Fruit fly (Drosophila melanogaster) whole organism, larva: ENCODE measurements around the gene CG8509.

Source experiments
- noc ChIP-seq: fragments of 200-800 bp; sonication (Bioruptor generic); optimal IDR thresholded peaks from 3 replicates; lab custom pipeline; 2019; ENCODE audit warnings: missing biosample characterization, mild to moderate bottlenecking, missing genetic modification characterization, moderate library complexity

The CG8509 gene

DNA sequence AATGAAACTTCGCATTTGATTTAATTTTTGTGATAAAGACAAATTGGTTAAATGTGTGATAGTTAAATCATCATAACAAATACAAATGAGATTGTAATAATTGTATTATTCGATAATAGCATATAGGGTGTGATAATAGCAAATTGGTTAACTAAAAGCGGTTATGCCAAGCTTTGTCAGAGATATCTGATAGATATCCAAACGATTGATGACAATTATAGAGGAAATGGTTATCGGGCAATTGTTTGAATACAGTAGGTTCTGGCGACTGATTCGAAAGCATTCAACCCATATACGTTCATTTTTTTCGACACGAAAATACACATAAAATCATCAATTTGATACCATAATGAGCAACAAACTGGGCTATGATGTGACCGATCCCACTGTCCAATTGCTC lies at the start of gene CG8509:
Gene CG8509, plus strand, starts transcription at position 301 of the 400 bp plus-strand sequence.
- no peak for TF ChIP-seq noc (tag; lab: Kevin White, UChicago)

DNA sequence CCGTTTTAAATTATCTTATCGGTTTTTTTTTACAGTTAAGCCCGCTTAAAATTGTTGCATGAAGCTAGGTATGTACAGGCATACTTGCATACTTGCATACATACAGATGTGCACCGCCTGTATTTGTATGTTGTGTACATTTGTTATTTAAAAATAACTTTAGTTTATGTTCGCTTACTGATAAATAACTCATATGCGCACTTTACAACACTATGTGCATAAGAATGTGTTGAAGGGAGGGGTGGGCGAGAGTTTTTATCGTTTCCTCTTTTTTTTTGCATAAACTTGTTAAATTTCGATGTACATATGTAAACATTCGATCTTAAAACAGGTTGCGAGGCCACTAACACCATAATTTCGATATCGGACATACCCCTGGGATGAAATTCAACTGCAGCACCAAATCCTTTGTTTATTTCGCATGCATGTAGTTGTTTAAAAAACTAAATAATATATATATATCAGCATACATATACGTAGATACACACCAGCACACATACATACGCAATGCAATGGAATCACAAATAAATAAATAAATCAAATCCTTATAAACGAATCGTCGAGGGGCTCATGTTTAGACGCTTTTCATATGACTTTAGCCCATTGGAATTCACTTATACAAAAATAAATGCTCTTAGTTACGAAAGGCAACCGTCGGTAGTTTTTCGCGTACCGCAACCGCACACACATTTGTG lies 49.5 kb upstream of the CG8509 start:
- no peak for TF ChIP-seq noc (tag; lab: Kevin White, UChicago)

DNA sequence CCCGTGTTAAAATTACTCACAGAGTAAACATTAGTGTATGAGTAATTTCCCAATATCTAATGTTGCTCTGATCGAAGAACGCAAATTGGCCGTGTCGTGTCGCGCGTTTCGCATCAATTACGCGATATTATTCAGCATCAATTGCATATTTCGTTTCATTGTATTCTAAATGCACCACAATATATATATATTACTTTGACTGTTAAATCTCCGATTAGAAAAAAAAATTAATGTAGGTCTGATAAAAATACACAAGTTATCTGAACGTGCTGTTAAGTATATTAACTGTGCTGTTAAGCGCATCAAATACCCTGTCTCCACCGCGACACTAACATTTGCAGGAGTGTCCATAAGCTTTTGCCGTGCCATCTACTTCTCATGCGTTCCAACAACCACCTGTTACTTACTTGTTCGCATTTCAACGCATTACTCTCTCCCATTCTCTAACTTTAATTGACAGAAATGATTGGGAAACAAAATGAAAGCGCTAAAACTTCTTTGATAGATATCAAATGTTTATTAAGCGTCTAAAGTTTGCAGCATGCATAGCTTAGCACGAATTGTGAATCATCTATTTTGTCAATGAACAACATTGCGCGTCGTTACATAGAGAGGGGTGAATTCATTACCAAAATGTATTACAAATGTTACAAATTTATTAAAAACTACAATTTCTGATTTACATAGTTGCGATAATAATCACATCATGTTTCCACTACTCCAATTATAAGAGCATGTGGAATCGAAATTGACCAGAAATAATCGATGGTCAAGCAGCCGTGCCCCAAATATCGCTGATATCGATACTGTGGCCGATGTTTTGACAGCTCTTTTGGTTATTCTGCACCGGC lies 48.7 kb upstream of the CG8509 start, which contains the start of the genes Graf and mRpL3:
Gene Graf, minus strand, starts transcription at position 287 of the 851 bp plus-strand sequence.
Gene mRpL3, plus strand, starts transcription at position 802 of the 851 bp plus-strand sequence.
- TF ChIP-seq noc (tag; lab: Kevin White, UChicago) = no peak

DNA sequence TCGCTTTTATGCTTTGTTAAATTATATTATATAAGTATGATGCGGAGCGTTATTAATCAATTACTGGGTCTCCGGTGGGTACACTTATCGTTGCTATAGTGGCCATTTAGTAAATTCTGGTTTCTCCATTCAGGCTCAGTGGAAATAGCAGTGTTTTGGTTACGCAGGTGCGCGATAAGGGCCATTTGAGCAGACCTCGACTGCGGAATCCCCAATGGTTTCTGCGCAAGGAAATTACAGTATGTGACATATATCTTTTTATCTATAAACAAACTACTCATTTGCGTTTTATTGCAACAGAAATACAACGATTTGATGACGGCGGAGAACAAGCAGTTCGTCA lies 48.1 kb upstream of the CG8509 start:
- no peak for TF ChIP-seq noc (tag; lab: Kevin White, UChicago)

DNA sequence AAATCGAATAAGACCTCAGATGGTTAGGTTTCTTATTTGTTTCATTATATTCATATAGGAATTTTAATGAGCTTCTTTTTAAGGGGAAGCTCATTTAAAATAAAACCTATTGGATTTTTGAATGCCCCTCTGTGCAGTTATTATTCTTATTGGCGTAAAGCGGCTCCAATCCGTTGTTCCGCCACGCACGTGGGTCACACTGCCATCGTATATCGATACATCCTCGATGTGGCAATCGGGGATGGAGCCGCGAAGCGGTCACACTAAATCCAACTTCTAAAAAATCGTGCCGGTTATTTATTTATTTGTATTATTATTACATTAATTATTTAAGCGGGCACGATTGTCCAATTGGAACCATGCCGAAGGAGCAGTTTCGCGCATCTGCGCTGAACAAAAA lies 46.6 kb upstream of the CG8509 start, which contains the start of gene Polr3A:
Gene Polr3A, plus strand, starts transcription at position 234 of the 400 bp plus-strand sequence.
- TF ChIP-seq noc (tag; lab: Kevin White, UChicago) = no peak

DNA sequence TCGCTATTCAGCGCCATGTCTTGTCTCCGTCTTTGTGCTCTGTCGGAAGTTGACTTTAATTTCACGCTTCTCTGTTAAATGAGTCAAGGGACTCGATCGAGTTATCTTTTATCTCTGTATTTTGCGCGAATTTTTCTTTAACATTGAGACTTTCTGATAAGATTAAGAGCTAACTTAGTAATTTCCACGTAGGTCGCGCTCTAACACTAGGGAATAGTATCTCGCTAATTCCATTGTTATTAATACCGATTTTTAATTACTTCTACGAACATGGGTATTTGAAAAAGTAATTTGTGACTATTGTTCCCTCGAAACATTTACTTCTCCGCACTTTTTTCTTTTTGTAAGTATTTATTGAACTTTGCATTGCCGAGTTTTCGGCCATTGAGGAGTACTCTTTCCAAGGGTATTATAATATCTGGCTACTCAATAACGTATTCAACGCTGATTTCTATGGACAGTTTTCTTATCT lies 42.9 kb upstream of the CG8509 start, which contains the start of gene CG8952:
Gene CG8952, minus strand, starts transcription at position 51 of the 472 bp plus-strand sequence.
- TF ChIP-seq noc (tag; lab: Kevin White, UChicago) = no peak

DNA sequence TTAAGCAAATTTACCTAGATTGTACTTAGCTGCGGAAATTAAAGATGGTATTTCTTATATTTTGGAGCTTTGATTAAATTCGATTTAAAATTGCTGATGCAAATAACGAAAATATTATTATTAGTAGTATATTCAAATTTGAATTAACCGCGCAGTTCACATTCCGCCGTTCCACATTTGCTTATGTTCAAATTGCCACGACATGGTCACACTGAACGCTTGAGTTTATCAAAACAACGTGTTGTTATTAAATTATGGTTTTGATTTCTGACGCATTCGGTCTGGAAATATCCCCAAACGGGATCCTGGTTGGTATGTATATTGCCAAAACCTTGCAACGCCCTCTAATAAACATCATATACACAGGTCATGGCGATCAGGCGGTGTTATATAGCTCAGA lies 39.9 kb upstream of the CG8509 start, which contains the start of gene CG33172:
Gene CG33172, plus strand, starts transcription at position 208 of the 400 bp plus-strand sequence.
- TF ChIP-seq noc (tag; lab: Kevin White, UChicago) = no peak

DNA sequence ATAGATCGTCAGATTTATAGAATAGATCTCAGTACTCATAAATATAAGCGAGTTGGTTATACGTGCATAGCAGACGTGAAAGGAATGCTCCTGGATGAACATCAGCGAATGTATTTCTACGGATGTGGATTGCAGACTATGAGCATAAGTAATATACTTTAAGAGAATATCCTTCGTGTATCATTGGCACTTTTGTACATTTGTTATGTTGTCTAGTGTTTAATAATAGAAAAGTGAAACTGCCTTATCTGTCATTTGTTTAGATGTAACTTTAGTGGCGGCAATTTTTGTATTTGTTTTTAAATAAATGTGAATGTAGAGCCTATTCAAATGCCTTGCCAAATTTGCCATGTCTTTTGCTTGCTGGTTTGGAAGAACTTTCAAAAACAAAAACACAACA lies 36.7 kb upstream of the CG8509 start, which contains the start of gene CG43672:
Gene CG43672, plus strand, starts transcription at position 301 of the 400 bp plus-strand sequence.
- no peak for TF ChIP-seq noc (tag; lab: Kevin White, UChicago)

DNA sequence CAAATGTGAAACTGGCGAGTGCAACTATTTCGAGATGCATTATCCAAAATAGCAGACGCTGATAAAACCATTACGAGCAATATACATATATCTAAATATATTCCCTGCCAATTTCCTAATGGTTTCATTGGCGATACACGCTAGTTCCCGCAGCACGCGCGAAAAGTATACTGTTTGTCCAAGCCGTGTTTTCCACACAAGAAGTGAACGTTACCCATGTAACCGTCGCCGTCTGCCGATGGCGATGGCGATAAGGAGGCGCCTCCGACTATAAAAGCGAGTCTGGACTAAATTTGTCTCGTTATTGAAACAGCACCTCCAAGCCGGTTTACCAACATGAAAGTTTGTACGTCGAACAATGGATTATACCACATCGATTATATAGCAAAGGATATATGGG lies 30.5 kb upstream of the CG8509 start, which contains the start of gene CG43673:
Gene CG43673, plus strand, starts transcription at position 301 of the 400 bp plus-strand sequence.
- TF ChIP-seq noc (tag; lab: Kevin White, UChicago) = no peak

DNA sequence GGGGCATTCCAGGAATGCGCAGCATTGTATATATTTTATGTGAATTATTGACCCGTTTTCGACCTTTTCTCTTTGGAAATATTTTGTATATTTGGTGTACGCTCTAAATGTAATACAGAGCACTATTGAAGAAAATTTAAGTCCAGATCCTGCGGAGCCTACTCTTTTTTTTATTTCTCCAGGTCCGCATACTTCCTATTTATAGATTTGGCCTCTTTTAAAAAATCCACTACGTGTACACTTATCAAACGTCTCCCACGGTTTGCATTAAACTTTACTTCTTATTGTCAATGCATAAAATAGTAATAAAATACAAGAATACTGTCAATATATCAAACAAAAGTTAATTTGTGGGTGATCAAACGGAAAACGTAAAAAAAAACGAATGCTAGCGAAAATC lies 25.7 kb upstream of the CG8509 start, which contains the start of gene Efhc1.1:
Gene Efhc1.1, minus strand, starts transcription at position 101 of the 400 bp plus-strand sequence.
- no peak for TF ChIP-seq noc (tag; lab: Kevin White, UChicago)

DNA sequence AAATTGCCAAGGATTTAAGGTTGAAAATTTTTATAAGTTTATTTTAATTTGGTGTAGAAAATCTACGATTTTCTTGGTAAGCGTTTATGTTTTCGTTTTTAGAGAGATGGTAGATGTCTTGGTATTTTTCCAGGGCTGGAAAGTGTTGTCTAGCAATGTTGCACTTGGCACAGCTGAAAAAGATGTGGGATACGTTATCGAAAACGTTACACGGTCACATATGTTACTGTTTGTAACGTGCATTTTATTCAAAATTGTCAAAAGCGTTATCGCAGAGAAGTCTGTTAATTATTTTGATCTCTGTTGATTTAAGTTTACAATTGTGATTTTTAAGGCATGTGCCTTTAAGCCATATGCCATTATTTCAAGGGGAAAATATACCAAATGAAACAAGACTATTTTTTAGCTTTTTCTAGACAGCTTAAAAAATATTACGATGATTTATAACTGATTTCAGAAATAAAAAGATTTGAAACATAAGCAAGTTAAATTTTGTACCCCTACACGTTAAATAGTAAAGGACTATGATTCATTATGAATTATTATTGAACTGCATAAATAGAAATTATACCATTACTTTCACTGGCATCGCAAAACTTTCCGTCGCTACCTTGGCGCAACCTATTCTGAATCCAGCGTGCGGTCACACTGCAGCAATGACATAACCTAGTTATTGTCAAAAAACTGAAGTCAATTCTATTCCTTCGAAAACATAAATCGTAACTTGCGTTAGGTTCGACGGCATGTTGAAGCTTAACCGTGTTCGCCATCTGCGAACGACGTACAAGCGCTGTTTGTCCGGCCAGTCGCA lies 23.7 kb upstream of the CG8509 start, which contains the start of the genes Paf-AHalpha and mRpS30:
Gene Paf-AHalpha, minus strand, starts transcription at position 155 of the 811 bp plus-strand sequence.
Gene mRpS30, plus strand, starts transcription at position 619 of the 811 bp plus-strand sequence.
- no peak for TF ChIP-seq noc (tag; lab: Kevin White, UChicago)

DNA sequence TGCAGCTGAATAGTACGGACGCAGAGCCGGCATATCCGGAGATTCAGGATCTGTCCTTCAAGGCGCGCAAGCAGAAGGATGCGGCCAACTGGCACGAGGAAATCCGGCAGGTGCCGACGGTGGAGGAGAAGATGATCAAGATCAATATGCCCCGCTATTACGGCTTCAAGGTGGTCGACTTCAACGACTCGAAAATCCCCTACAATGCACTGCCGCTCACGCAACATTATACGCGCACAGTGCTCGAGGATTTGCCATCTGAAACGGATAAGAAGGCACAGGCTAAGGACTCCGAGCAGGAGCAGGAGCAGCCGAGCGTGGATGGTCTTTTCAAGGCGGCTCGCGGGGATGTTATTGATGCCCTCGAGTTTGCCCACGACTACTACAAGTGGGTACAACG lies 23.1 kb upstream of the CG8509 start:
- no peak for TF ChIP-seq noc (tag; lab: Kevin White, UChicago)

DNA sequence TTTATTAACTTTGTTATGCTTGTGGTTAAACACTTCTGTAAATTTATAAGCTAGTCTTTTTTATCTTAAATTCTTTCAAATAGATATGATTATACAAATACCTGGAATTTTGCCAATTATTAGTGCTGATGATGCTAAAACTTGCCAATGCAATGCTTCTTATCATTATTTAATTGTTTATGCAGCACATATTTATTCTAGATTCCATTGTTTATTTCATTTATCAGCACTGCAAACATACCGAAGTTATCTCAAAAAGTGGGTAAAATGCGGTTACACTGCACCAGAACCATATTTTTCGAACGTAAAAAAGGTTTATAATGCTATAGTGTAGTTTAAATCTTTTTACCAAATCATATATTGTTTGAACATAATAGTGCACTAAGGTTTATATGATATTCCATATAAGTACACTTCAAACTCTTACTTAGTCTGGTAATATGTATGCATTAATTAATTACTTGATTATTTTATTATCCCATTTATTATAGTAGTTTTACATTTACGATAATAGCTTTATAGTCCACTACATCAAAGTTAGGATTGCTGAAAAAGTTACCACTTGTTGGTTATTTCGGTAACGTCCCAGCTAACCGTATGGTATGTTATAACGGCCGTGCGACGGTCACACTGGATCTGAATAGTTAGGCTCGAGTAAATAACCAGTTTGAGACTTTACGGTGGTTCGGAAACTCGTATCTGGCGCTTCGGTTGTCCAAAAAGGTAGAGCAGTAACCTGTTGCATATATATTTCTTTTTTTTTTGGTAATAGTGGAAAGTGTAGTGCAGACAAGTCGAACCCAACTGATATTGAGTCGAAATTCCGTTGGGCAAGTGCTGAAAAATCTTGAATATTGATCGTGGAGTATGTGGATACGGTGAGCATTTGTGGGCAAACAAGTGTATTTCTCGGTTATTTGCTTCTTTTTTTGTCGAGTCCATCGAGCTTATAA lies 20.8 kb upstream of the CG8509 start, which contains the start of gene Rhp:
Gene Rhp, plus strand, starts transcription at position 663 of the 953 bp plus-strand sequence.
- TF ChIP-seq noc (tag; lab: Kevin White, UChicago) = no peak
